Fruit fly (Drosophila melanogaster): ENCODE results near the gene CG12883.

CG12883 gene

dm6 chr3R:27651710-27652109 lies 27.4 kb upstream of the CG12883 start:
- TF ChIP-seq Opbp (GFP tag; IDR thresholded peaks at IDR 0.05; ENCODE audit: partially characterized antibody) = peak; percentile 32; the same call in 1 of the 3 replicates
- peak; percentile 68 for TF ChIP-seq Ets65A (GFP tag)
- TF ChIP-seq Dek (tag; optimal IDR thresholded peaks at IDR 0.05) = peak; percentile 22
- peak; percentile 18 for TF ChIP-seq HmgZ (tag; optimal IDR thresholded peaks at IDR 0.05)
- TF ChIP-seq CG2199 (GFP tag; IDR thresholded peaks at IDR 0.05) = peak; percentile 29; the same call in 1 of the 3 replicates
- TF ChIP-seq Dp (GFP tag; optimal IDR thresholded peaks at IDR 0.05) = peak; percentile 16
- peak; percentile 59 for TF ChIP-seq CG8478 (optimal IDR thresholded peaks at IDR 0.05)
- TF ChIP-seq stwl (tag; optimal IDR thresholded peaks at IDR 0.05) = peak; percentile 28
- no peak for TF ChIP-seq Asciz (GFP tag; optimal IDR thresholded peaks at IDR 0.05)
- no peak for TF ChIP-seq tio (GFP tag; optimal IDR thresholded peaks at IDR 0.05)
- TF ChIP-seq gem (tag; optimal IDR thresholded peaks at IDR 0.05) = no peak
- TF ChIP-seq CG12659 (GFP tag; optimal IDR thresholded peaks at IDR 0.05) = peak; percentile 7
- TF ChIP-seq CG8290 (GFP tag; optimal IDR thresholded peaks at IDR 0.05) = no peak
- TF ChIP-seq CG8290 (tag; optimal IDR thresholded peaks at IDR 0.05) = peak in 1 of 2 experiments; percentile 67
- peak; percentile 75 for TF ChIP-seq pita (GFP tag; optimal IDR thresholded peaks at IDR 0.05)
- TF ChIP-seq Myb (GFP tag; optimal IDR thresholded peaks at IDR 0.05) = peak; percentile 92
- peak; percentile 63 for TF ChIP-seq CTCF (GFP tag; optimal IDR thresholded peaks at IDR 0.05)
- no peak for TF ChIP-seq trem (tag; optimal IDR thresholded peaks at IDR 0.05)
- peak; percentile 9 for TF ChIP-seq Elba2 (GFP tag; optimal IDR thresholded peaks at IDR 0.05)
- TF ChIP-seq Hsf (GFP tag; optimal IDR thresholded peaks at IDR 0.05) = no peak
- TF ChIP-seq Lhr (GFP tag; optimal IDR thresholded peaks at IDR 0.05) = peak; percentile 32
- TF ChIP-seq CG31365 (tag; optimal IDR thresholded peaks at IDR 0.05) = peak; percentile 95

dm6 chr3R:27652156-27652810 lies 26.8 kb upstream of the CG12883 start, which contains the start of gene RpS10a:
Gene RpS10a, plus strand, starts transcription at chr3R:27652760.
- TF ChIP-seq ash1 (GFP tag; optimal IDR thresholded peaks at IDR 0.05) = no peak
- peak; percentile 22; the same call in 1 of the 2 replicates for TF ChIP-seq Bgb (GFP tag; IDR thresholded peaks at IDR 0.05; ENCODE audit: partially characterized antibody)
- no peak for TF ChIP-seq CG11723 (GFP tag; optimal IDR thresholded peaks at IDR 0.05)
- TF ChIP-seq Trl (optimal IDR thresholded peaks at IDR 0.05) = no peak
- TF ChIP-seq Trl (GFP tag; optimal IDR thresholded peaks at IDR 0.05) = no peak
- peak; percentile 10 for TF ChIP-seq CG10147 (GFP tag; optimal IDR thresholded peaks at IDR 0.05)
- peak; percentile 1 for TF ChIP-seq gfzf (GFP tag; optimal IDR thresholded peaks at IDR 0.05)
- no peak for TF ChIP-seq Scr (GFP tag; IDR thresholded peaks at IDR 0.05; ENCODE audit: partially characterized antibody)
- TF ChIP-seq GATAe (GFP tag; conservative IDR thresholded peaks at IDR 0.05) = no peak
- TF ChIP-seq dmrt99B (tag; optimal IDR thresholded peaks at IDR 0.05) = no peak
- TF ChIP-seq CG2120 (GFP tag; optimal IDR thresholded peaks at IDR 0.05) = peak; percentile 27
- no peak for TF ChIP-seq CG11695 (GFP tag; IDR thresholded peaks at IDR 0.05)
- TF ChIP-seq seq (GFP tag; IDR thresholded peaks at IDR 0.05) = peak; percentile 53; the same call in 1 of the 2 replicates
- TF ChIP-seq mld (GFP tag; IDR thresholded peaks at IDR 0.05; ENCODE audit: partially characterized antibody) = peak; percentile 47; the same call in 1 of the 3 replicates
- TF ChIP-seq chinmo (GFP tag; IDR thresholded peaks at IDR 0.05; ENCODE audit: partially characterized antibody) = peak; percentile 79; the same call in 1 of the 4 replicates
- TF ChIP-seq onecut (GFP tag; IDR thresholded peaks at IDR 0.05) = peak; percentile 91
- no peak for TF ChIP-seq pum (GFP tag; optimal IDR thresholded peaks at IDR 0.05)
- peak; percentile 24 for TF ChIP-seq gem (tag; optimal IDR thresholded peaks at IDR 0.05)
- TF ChIP-seq sd (tag; optimal IDR thresholded peaks at IDR 0.05) = peak; percentile 92
- no peak for TF ChIP-seq CG5180 (GFP tag; optimal IDR thresholded peaks at IDR 0.05)
- TF ChIP-seq Hmr (GFP tag; optimal IDR thresholded peaks at IDR 0.05) = peak; percentile 10
- TF ChIP-seq ems (GFP tag; optimal IDR thresholded peaks at IDR 0.05) = no peak
- 0 out of 2 replicates have a peak, but pooled peaks have one; percentile 25 for TF ChIP-seq nerfin-2 (GFP tag; IDR thresholded peaks at IDR 0.05; ENCODE audit: partially characterized antibody)
- TF ChIP-seq Dip2 (GFP tag; IDR thresholded peaks at IDR 0.05) = no peak
- TF ChIP-seq lab (GFP tag; optimal IDR thresholded peaks at IDR 0.05) = peak; percentile 16
- TF ChIP-seq Dref (GFP tag; IDR thresholded peaks at IDR 0.05) = no peak
- no peak for TF ChIP-seq shn (GFP tag; optimal IDR thresholded peaks at IDR 0.05)
- no peak for TF ChIP-seq Usf (GFP tag; optimal IDR thresholded peaks at IDR 0.05)
- TF ChIP-seq nerfin-1 (tag; optimal IDR thresholded peaks at IDR 0.05) = peak; percentile 100

All from whole organism, embryonic.